Fruit fly (Drosophila melanogaster) whole organism, embryonic: ENCODE measurements around the gene Megf8.
A peak's percentile ranks its signal among the peaks of the same experiment; 100 is the strongest.

Experiments used
- CG1024 ChIP-seq: fragments of 200-800 bp; sonication (Bioruptor generic); IDR thresholded peaks from 2 replicates; pipeline ENCODE4 v1.3.6; 2022; ENCODE audit warnings: missing biosample characterization, missing genetic modification characterization
- CG10274 ChIP-seq: fragments of 200-800 bp; sonication (Bioruptor generic); optimal IDR thresholded peaks from 3 replicates; lab custom pipeline; 2017; ENCODE audit warnings: missing biosample characterization, mild to moderate bottlenecking, missing genetic modification characterization
- CG10321 ChIP-seq: fragments of 200-800 bp; sonication (Bioruptor generic); IDR thresholded peaks from 2 replicates; pipeline ENCODE4 v1.3.6; 2022; ENCODE audit warnings: missing biosample characterization, missing genetic modification characterization
- CG10959 ChIP-seq: fragments of 200-800 bp; sonication (Bioruptor generic); IDR thresholded peaks from 2 replicates; pipeline ENCODE4 v1.3.6; 2022; ENCODE audit warnings: missing biosample characterization, missing genetic modification characterization
- CG12071 ChIP-seq: fragments of 200-800 bp; sonication (Bioruptor generic); optimal IDR thresholded peaks from 3 replicates; lab custom pipeline; 2018; ENCODE audit warnings: missing biosample characterization, mild to moderate bottlenecking, missing genetic modification characterization
- CG12659 ChIP-seq: fragments of 200-800 bp; sonication (Bioruptor generic); optimal IDR thresholded peaks from 3 replicates; lab custom pipeline; 2017; ENCODE audit warnings: mild to moderate bottlenecking, missing biosample characterization, missing genetic modification reagents, missing genetic modification characterization
- CG14667 ChIP-seq: fragments of 200-800 bp; sonication (Bioruptor generic); IDR thresholded peaks from 2 replicates; pipeline ENCODE4 v1.3.6; 2022; ENCODE audit warnings: missing biosample characterization, missing genetic modification characterization
- CG14860 ChIP-seq: fragments of 200-800 bp; sonication (Bioruptor generic); IDR thresholded peaks from 3 replicates; pipeline ENCODE4 v1.3.6; 2022; ENCODE audit warnings: missing biosample characterization, missing genetic modification characterization; ENCODE audit not compliant: partially characterized antibody
- CG16863 ChIP-seq: fragments of 200-800 bp; sonication (Bioruptor generic); optimal IDR thresholded peaks from 3 replicates; lab custom pipeline; 2016; ENCODE audit warnings: missing biosample characterization, missing genetic modification characterization
- CG17328 ChIP-seq: fragments of 200-800 bp; sonication (Bioruptor generic); IDR thresholded peaks from 2 replicates; pipeline ENCODE4 v1.3.6; 2022; ENCODE audit warnings: missing biosample characterization, missing genetic modification characterization
- CG17361 ChIP-seq: fragments of 200-800 bp; sonication (Bioruptor generic); IDR thresholded peaks from 3 replicates; pipeline ENCODE4 v1.3.6; 2022; ENCODE audit warnings: missing biosample characterization, missing genetic modification characterization
- CG17385 ChIP-seq: fragments of 200-800 bp; sonication (Bioruptor generic); optimal IDR thresholded peaks from 3 replicates; lab custom pipeline; 2018; ENCODE audit warnings: missing biosample characterization, mild to moderate bottlenecking, missing genetic modification characterization
- CG17612 ChIP-seq: fragments of 200-800 bp; sonication (Bioruptor generic); IDR thresholded peaks from 2 replicates; pipeline ENCODE4 v1.3.6; 2022; ENCODE audit warnings: missing biosample characterization, missing genetic modification characterization
- CG18262 ChIP-seq: fragments of 200-800 bp; optimal IDR thresholded peaks from 3 replicates; lab custom pipeline; 2019; ENCODE audit warnings: missing biosample characterization, mild to moderate bottlenecking, missing genetic modification characterization, moderate library complexity
- CG32772 ChIP-seq: fragments of 200-800 bp; sonication (Bioruptor generic); IDR thresholded peaks from 2 replicates; pipeline ENCODE4 v1.3.6; 2022; ENCODE audit warnings: missing biosample characterization, missing genetic modification characterization
- CG33213 ChIP-seq: fragments of 200-800 bp; sonication (Bioruptor generic); optimal IDR thresholded peaks from 3 replicates; lab custom pipeline; 2016; ENCODE audit warnings: missing biosample characterization, missing genetic modification characterization
- CG34376 ChIP-seq: fragments of 200-800 bp; sonication (Bioruptor generic); optimal IDR thresholded peaks from 2 replicates; lab custom pipeline; 2018; ENCODE audit warnings: missing biosample characterization, mild to moderate bottlenecking, missing genetic modification characterization
- CG6689 ChIP-seq: fragments of 200-800 bp; sonication (Bioruptor generic); IDR thresholded peaks from 2 replicates; pipeline ENCODE4 v1.3.6; 2022; ENCODE audit warnings: missing biosample characterization, missing genetic modification characterization
- CG6765 ChIP-seq: fragments of 200-800 bp; sonication (Bioruptor generic); optimal IDR thresholded peaks from 3 replicates; lab custom pipeline; 2017; ENCODE audit warnings: missing biosample characterization, mild to moderate bottlenecking, missing genetic modification characterization
- CG7745 ChIP-seq: fragments of 200-800 bp; sonication (Bioruptor generic); optimal IDR thresholded peaks from 2 replicates; lab custom pipeline; 2018; ENCODE audit warnings: missing biosample characterization, mild to moderate bottlenecking, missing genetic modification characterization, moderate library complexity
- CG7786 ChIP-seq: fragments of 200-800 bp; sonication (Bioruptor generic); optimal IDR thresholded peaks from 2 replicates; lab custom pipeline; 2016; ENCODE audit warnings: missing biosample characterization, missing genetic modification characterization
- CG8924 ChIP-seq: fragments of 200-800 bp; optimal IDR thresholded peaks from 3 replicates; lab custom pipeline; 2019; ENCODE audit warnings: missing biosample characterization, mild to moderate bottlenecking, missing genetic modification characterization, moderate library complexity
- CG9609 ChIP-seq: fragments of 200-800 bp; sonication (Bioruptor generic); optimal IDR thresholded peaks from 3 replicates; lab custom pipeline; 2016; ENCODE audit warnings: missing biosample characterization, missing genetic modification characterization
- CG9727 ChIP-seq: fragments of 200-800 bp; sonication (Bioruptor generic); optimal IDR thresholded peaks from 3 replicates; lab custom pipeline; 2017; ENCODE audit warnings: missing biosample characterization, mild to moderate bottlenecking, missing genetic modification characterization
- D ChIP-seq, 2 experiments: fragments of 200-800 bp in 1 of 2; fragments of >200 bp in 1 of 2; sonication (Bioruptor generic) in 1 of 2; optimal IDR thresholded peaks; 2 replicates in 1 of 2; 3 replicates in 1 of 2; lab custom pipeline; 2017; ENCODE audit warnings: mild to moderate bottlenecking in 1 of 2, missing biosample characterization in 1 of 2, missing genetic modification characterization in 1 of 2, missing genetic modification reagents in 1 of 2
- Doc3 ChIP-seq: fragments of 200-800 bp; sonication (Bioruptor generic); IDR thresholded peaks from 3 replicates; pipeline ENCODE4 v1.3.6; 2022; ENCODE audit warnings: missing biosample characterization, missing genetic modification characterization; ENCODE audit not compliant: partially characterized antibody
- Dp ChIP-seq: fragments of 200-800 bp; sonication (Bioruptor generic); optimal IDR thresholded peaks from 2 replicates; lab custom pipeline; 2018; ENCODE audit warnings: missing biosample characterization, mild to moderate bottlenecking, missing genetic modification characterization, moderate library complexity
- ERR ChIP-seq: fragments of 200-800 bp; sonication (Bioruptor generic); optimal IDR thresholded peaks from 2 replicates; lab custom pipeline; 2016; ENCODE audit warnings: missing biosample characterization, missing genetic modification characterization
- Fer1 ChIP-seq: fragments of 200-800 bp; sonication (Bioruptor generic); optimal IDR thresholded peaks from 2 replicates; lab custom pipeline; 2017; ENCODE audit warnings: missing biosample characterization, mild to moderate bottlenecking, missing genetic modification characterization
- H2.0 ChIP-seq: fragments of 200-800 bp; sonication (Bioruptor generic); IDR thresholded peaks from 2 replicates; pipeline ENCODE4 v1.3.6; 2022; ENCODE audit warnings: missing biosample characterization, missing genetic modification characterization
- Hmr ChIP-seq: fragments of 200-800 bp; sonication (Bioruptor generic); optimal IDR thresholded peaks from 3 replicates; lab custom pipeline; 2017; ENCODE audit warnings: mild to moderate bottlenecking, missing biosample characterization, missing genetic modification reagents, missing genetic modification characterization
- Lpt ChIP-seq: fragments of >200 bp; optimal IDR thresholded peaks from 2 replicates; lab custom pipeline; 2018; ENCODE audit warnings: missing biosample characterization, missing genetic modification characterization
- Myb ChIP-seq: fragments of 200-800 bp; sonication (Bioruptor generic); optimal IDR thresholded peaks from 2 replicates; lab custom pipeline; 2016; ENCODE audit warnings: missing biosample characterization, missing genetic modification characterization
- NC2β ChIP-seq: fragments of 200-800 bp; sonication (Bioruptor generic); optimal IDR thresholded peaks from 2 replicates; lab custom pipeline; 2016; ENCODE audit warnings: missing biosample characterization, missing genetic modification characterization
- Scr ChIP-seq: fragments of 200-800 bp; sonication (Bioruptor generic); IDR thresholded peaks from 2 replicates; pipeline ENCODE4 v1.3.6; 2022; ENCODE audit warnings: missing biosample characterization, missing genetic modification characterization; ENCODE audit not compliant: partially characterized antibody
- Six4 ChIP-seq: fragments of 200-800 bp; sonication (Bioruptor generic); optimal IDR thresholded peaks from 2 replicates; lab custom pipeline; 2016; ENCODE audit warnings: missing biosample characterization, missing genetic modification characterization
- Stat92E ChIP-seq, 3 experiments: fragments of >200 bp in 2 of 3; fragments of 200-800 bp in 1 of 3; sonication (Bioruptor generic) in 1 of 3; optimal IDR thresholded peaks; 2 replicates each; lab custom pipeline; 2017 to 2019; ENCODE audit warnings: missing biosample characterization in 3 of 3, missing genetic modification characterization in 3 of 3, mild to moderate bottlenecking in 1 of 3, moderate library complexity in 1 of 3
- cas ChIP-seq: fragments of 200-800 bp; sonication (Bioruptor generic); IDR thresholded peaks from 2 replicates; pipeline ENCODE4 v1.3.6; 2022; ENCODE audit warnings: missing biosample characterization, missing genetic modification characterization
- emc ChIP-seq: fragments of 200-800 bp; sonication (Bioruptor generic); optimal IDR thresholded peaks from 2 replicates; lab custom pipeline; 2016; ENCODE audit warnings: missing biosample characterization, missing genetic modification characterization
- fd3F ChIP-seq: fragments of 200-800 bp; sonication (Bioruptor generic); optimal IDR thresholded peaks from 2 replicates; lab custom pipeline; 2018; ENCODE audit warnings: missing biosample characterization, mild to moderate bottlenecking, missing genetic modification characterization, moderate library complexity
- ftz-f1 ChIP-seq: fragments of 200-800 bp; sonication (Bioruptor generic); optimal IDR thresholded peaks from 2 replicates; lab custom pipeline; 2016; ENCODE audit warnings: missing biosample characterization, missing genetic modification characterization
- gsb ChIP-seq: fragments of 200-800 bp; sonication (Bioruptor generic); IDR thresholded peaks from 2 replicates; pipeline ENCODE4 v1.3.6; 2022; ENCODE audit warnings: missing biosample characterization, missing genetic modification characterization
- ham ChIP-seq: fragments of 200-800 bp; sonication (Bioruptor generic); IDR thresholded peaks from 2 replicates; pipeline ENCODE4 v1.3.6; 2022; ENCODE audit warnings: missing biosample characterization, missing genetic modification characterization
- hb ChIP-seq: fragments of 200-800 bp; sonication (Bioruptor generic); IDR thresholded peaks from 3 replicates; pipeline ENCODE4 v1.3.6; 2022; ENCODE audit warnings: missing biosample characterization, missing genetic modification characterization; ENCODE audit not compliant: partially characterized antibody
- ken ChIP-seq: fragments of 200-800 bp; sonication (Bioruptor generic); IDR thresholded peaks from 3 replicates; pipeline ENCODE4 v1.3.6; 2022; ENCODE audit warnings: missing biosample characterization, missing genetic modification characterization
- lilli ChIP-seq: fragments of 200-800 bp; sonication (Bioruptor generic); optimal IDR thresholded peaks from 3 replicates; lab custom pipeline; 2016; ENCODE audit warnings: missing biosample characterization, missing genetic modification characterization
- onecut ChIP-seq: fragments of 200-800 bp; sonication (Bioruptor generic); IDR thresholded peaks from 2 replicates; pipeline ENCODE4 v1.3.6; 2022; ENCODE audit warnings: missing biosample characterization, missing genetic modification characterization
- row ChIP-seq: fragments of 200-800 bp; sonication (Bioruptor generic); IDR thresholded peaks from 3 replicates; pipeline ENCODE4 v1.3.6; 2022; ENCODE audit warnings: missing biosample characterization, missing genetic modification characterization
- salm ChIP-seq: fragments of 200-800 bp; sonication (Bioruptor generic); optimal IDR thresholded peaks from 2 replicates; lab custom pipeline; 2018; ENCODE audit warnings: missing biosample characterization, mild to moderate bottlenecking, missing genetic modification characterization
- tap ChIP-seq: fragments of 200-800 bp; optimal IDR thresholded peaks from 3 replicates; lab custom pipeline; 2019; ENCODE audit warnings: missing biosample characterization, mild to moderate bottlenecking, missing genetic modification characterization, moderate library complexity
- usp ChIP-seq: fragments of >200 bp; optimal IDR thresholded peaks from 2 replicates; lab custom pipeline; 2017; ENCODE audit warnings: missing biosample characterization, missing genetic modification characterization

The Megf8 gene

dm6 chr2L:8097461-8097860 lies 54.2 kb downstream of the Megf8 start:
- TF ChIP-seq CG17361 (GFP tag; lab: Robert Waterston, UW) (0 out of 3 replicates have a peak, but pooled peaks have one; percentile 37), lilli (GFP tag; lab: Kevin White, UChicago) (no peak), CG12659 (GFP tag; lab: Kevin White, UChicago) (peak; percentile 37), Hmr (peak; percentile 83), CG9609 (GFP tag; lab: Kevin White, UChicago) (no peak), CG8924 (tag; lab: Kevin White, UChicago) (peak; percentile 45), cas (GFP tag; lab: Robert Waterston, UW) (no peak), CG7745 (tag; lab: Kevin White, UChicago) (no peak), CG17328 (no peak), CG14667 (GFP tag; lab: Robert Waterston, UW) (no peak), Scr (GFP tag; lab: Robert Waterston, UW) (no peak), tap (tag; lab: Kevin White, UChicago) (peak; percentile 16), CG9727 (GFP tag; lab: Kevin White, UChicago) (peak; percentile 63), onecut (GFP tag; lab: Robert Waterston, UW) (peak; percentile 41), CG1024 (peak; percentile 17; the same call in 1 of the 2 replicates), CG6765 (GFP tag; lab: Kevin White, UChicago) (peak; percentile 76), CG14860 (GFP tag; lab: Robert Waterston, UW) (no peak), gsb (GFP tag; lab: Robert Waterston, UW) (peak; percentile 49), row (GFP tag; lab: Robert Waterston, UW) (no peak), emc (GFP tag; lab: Kevin White, UChicago) (no peak), ERR (GFP tag; lab: Kevin White, UChicago) (no peak), Stat92E (GFP tag; optimal IDR thresholded peaks at IDR 0.05; lab: Kevin White, UChicago) (no peak), CG17612 (GFP tag; lab: Robert Waterston, UW) (no peak), ftz-f1 (GFP tag; lab: Kevin White, UChicago) (no peak), Dp (GFP tag; lab: Kevin White, UChicago) (no peak), CG10959 (GFP tag; lab: Robert Waterston, UW) (no peak), fd3F (peak; percentile 17), CG6689 (GFP tag; lab: Robert Waterston, UW) (no peak), CG12071 (GFP tag; lab: Kevin White, UChicago) (peak; percentile 78), hb (GFP tag; lab: Robert Waterston, UW) (no peak), CG18262 (peak; percentile 28), Doc3 (GFP tag; lab: Robert Waterston, UW) (no peak), usp (no peak), ham (GFP tag; lab: Robert Waterston, UW) (no peak), CG33213 (no peak), CG16863 (no peak), H2.0 (GFP tag; lab: Robert Waterston, UW) (no peak), Fer1 (GFP tag; lab: Kevin White, UChicago) (peak; percentile 79), CG17385 (GFP tag; lab: Kevin White, UChicago) (peak; percentile 13), Lpt (GFP tag; lab: Kevin White, UChicago) (no peak), CG34376 (peak; percentile 63), ken (GFP tag; lab: Robert Waterston, UW) (no peak), D (optimal IDR thresholded peaks at IDR 0.05; lab: Kevin White, UChicago) (no peak), D (GFP tag; optimal IDR thresholded peaks at IDR 0.05; lab: Kevin White, UChicago) (peak; percentile 28), CG10274 (GFP tag; lab: Kevin White, UChicago) (peak; percentile 32), NC2β (GFP tag; lab: Kevin White, UChicago) (no peak), Six4 (GFP tag; lab: Kevin White, UChicago) (no peak), CG7786 (GFP tag; lab: Kevin White, UChicago) (no peak), CG32772 (no peak), salm (tag; lab: Kevin White, UChicago) (peak; percentile 55), Myb (no peak), CG10321 (GFP tag; lab: Robert Waterston, UW) (no peak)
